Worm (Caenorhabditis elegans) whole organism, young adult: ENCODE results near the gene C27A7.3.

ENCODE experiments used
- B0035.1 ChIP-seq: sonication (generic microtip); optimal IDR thresholded peaks from 2 replicates; lab custom pipeline; 2016; ENCODE audit warnings: missing genetic modification characterization, mild to moderate bottlenecking, missing compliant biosample characterization, missing genotype, missing genetic modification reagents
- C06A6.2 ChIP-seq: fragments of 200-800 bp; sonication (Bioruptor generic); conservative IDR thresholded peaks from 2 replicates; pipeline ENCODE4 v1.3.6; 2022; ENCODE audit warnings: missing genetic modification characterization, missing compliant biosample characterization
- F55B11.4 ChIP-seq: sonication (generic microtip); optimal IDR thresholded peaks from 2 replicates; lab custom pipeline; 2016; ENCODE audit warnings: missing compliant biosample characterization, missing genetic modification characterization, borderline replicate concordance; ENCODE audit not compliant: insufficient read depth
- T07F8.4 ChIP-seq: sonication (generic microtip); optimal IDR thresholded peaks from 2 replicates; lab custom pipeline; 2016; ENCODE audit warnings: mild to moderate bottlenecking, missing genetic modification characterization, moderate library complexity, missing compliant biosample characterization
- T26A5.8 ChIP-seq: sonication (generic microtip); optimal IDR thresholded peaks from 2 replicates; lab custom pipeline; 2016; ENCODE audit warnings: missing genetic modification characterization, missing compliant biosample characterization
- Y53G8AR.9 ChIP-seq: fragments of 200-800 bp; sonication (Bioruptor generic); conservative IDR thresholded peaks from 2 replicates; pipeline ENCODE4 v1.3.6; 2022; ENCODE audit warnings: missing genetic modification reagents, missing genetic modification characterization, missing compliant biosample characterization
- ZK185.1 ChIP-seq: sonication (generic microtip); optimal IDR thresholded peaks from 2 replicates; lab custom pipeline; 2016; ENCODE audit warnings: mild to moderate bottlenecking, missing genetic modification characterization, missing compliant biosample characterization; ENCODE audit not compliant: poor library complexity, severe bottlenecking
- akir-1 ChIP-seq: fragments of 200-800 bp; sonication (Bioruptor generic); optimal IDR thresholded peaks from 2 replicates; lab custom pipeline; 2018; ENCODE audit warnings: mild to moderate bottlenecking, missing genetic modification characterization, moderate library complexity, missing compliant biosample characterization
- aptf-3 ChIP-seq: fragments of 200-800 bp; sonication (Bioruptor generic); IDR thresholded peaks from 2 replicates; pipeline ENCODE4 v1.3.6; 2022; ENCODE audit warnings: missing genetic modification characterization, missing compliant biosample characterization
- atf-7 ChIP-seq: sonication (generic microtip); optimal IDR thresholded peaks from 2 replicates; lab custom pipeline; 2017; ENCODE audit warnings: mild to moderate bottlenecking, missing genetic modification characterization, missing compliant biosample characterization
- attf-3 ChIP-seq: fragments of 200-800 bp; sonication (Bioruptor generic); conservative IDR thresholded peaks from 2 replicates; pipeline ENCODE4 v1.3.6; 2022; ENCODE audit warnings: missing genetic modification reagents, missing genetic modification characterization, missing compliant biosample characterization
- bed-2 ChIP-seq: fragments of 200-800 bp; sonication (Bioruptor generic); IDR thresholded peaks from 2 replicates; pipeline ENCODE4 v1.3.6; 2022; ENCODE audit warnings: missing genetic modification reagents, missing genetic modification characterization, missing compliant biosample characterization
- ccch-3 ChIP-seq: fragments of 200-800 bp; sonication (Bioruptor generic); optimal IDR thresholded peaks from 2 replicates; lab custom pipeline; 2018; ENCODE audit warnings: mild to moderate bottlenecking, missing genetic modification characterization, missing compliant biosample characterization
- cebp-2 ChIP-seq: fragments of 200-800 bp; sonication (Bioruptor generic); IDR thresholded peaks from 2 replicates; pipeline ENCODE4 v1.3.6; 2022; ENCODE audit warnings: missing genetic modification characterization, missing compliant biosample characterization
- ceh-100 ChIP-seq: fragments of 200-800 bp; sonication (Bioruptor generic); IDR thresholded peaks from 2 replicates; pipeline ENCODE4 v1.3.6; 2022; ENCODE audit warnings: missing genetic modification reagents, missing genetic modification characterization, missing compliant biosample characterization
- die-1 ChIP-seq: sonication (generic microtip); optimal IDR thresholded peaks from 2 replicates; lab custom pipeline; 2016; ENCODE audit warnings: missing genotype, mild to moderate bottlenecking, missing genetic modification characterization, missing compliant biosample characterization
- dpff-1 ChIP-seq: sonication (generic microtip); optimal IDR thresholded peaks from 2 replicates; lab custom pipeline; 2017; ENCODE audit warnings: mild to moderate bottlenecking, missing genetic modification characterization, missing compliant biosample characterization
- dpl-1 ChIP-seq: fragments of 150-350 bp; optimal IDR thresholded peaks from 2 replicates; lab custom pipeline; 2014; ENCODE audit warnings: missing biosample characterization, missing genetic modification reagents, missing genetic modification characterization
- efl-1 ChIP-seq: fragments of 150-350 bp; optimal IDR thresholded peaks from 2 replicates; lab custom pipeline; 2014; ENCODE audit warnings: missing biosample characterization, missing genetic modification reagents, missing genetic modification characterization
- egl-18 ChIP-seq: fragments of 200-800 bp; sonication (Bioruptor generic); IDR thresholded peaks from 2 replicates; pipeline ENCODE4 v1.3.6; 2022; ENCODE audit warnings: missing genetic modification reagents, missing genetic modification characterization, missing compliant biosample characterization
- ets-4 ChIP-seq: fragments of 200-800 bp; sonication (Bioruptor generic); optimal IDR thresholded peaks from 2 replicates; lab custom pipeline; 2018; ENCODE audit warnings: mild to moderate bottlenecking, missing genetic modification characterization, missing compliant biosample characterization
- him-1 ChIP-seq: sonication (generic microtip); optimal IDR thresholded peaks from 2 replicates; lab custom pipeline; 2016; ENCODE audit warnings: missing genotype, missing genetic modification reagents, missing genetic modification characterization, missing compliant biosample characterization
- hlh-26 ChIP-seq: fragments of 200-800 bp; sonication (Bioruptor generic); conservative IDR thresholded peaks from 2 replicates; pipeline ENCODE4 v1.3.6; 2022; ENCODE audit warnings: missing genetic modification reagents, missing genetic modification characterization, missing compliant biosample characterization
- let-607 ChIP-seq, 2 experiments: fragments of 200-800 bp in 1 of 2; sonication (Bioruptor generic) in 1 of 2; sonication (generic microtip) in 1 of 2; optimal IDR thresholded peaks; 2 replicates each; lab custom pipeline; 2016 to 2018; ENCODE audit warnings: mild to moderate bottlenecking in 2 of 2, missing compliant biosample characterization in 2 of 2, missing genetic modification characterization in 2 of 2, moderate library complexity in 2 of 2, missing genotype in 1 of 2
- lin-54 ChIP-seq: fragments of 200-800 bp; sonication (Bioruptor generic); optimal IDR thresholded peaks from 2 replicates; lab custom pipeline; 2018; ENCODE audit warnings: mild to moderate bottlenecking, missing genetic modification characterization, missing compliant biosample characterization
- lsy-27 ChIP-seq: sonication (generic microtip); optimal IDR thresholded peaks from 2 replicates; lab custom pipeline; 2017; ENCODE audit warnings: missing genetic modification characterization, mild to moderate bottlenecking, missing compliant biosample characterization, antibody characterized with exemption, missing genotype, borderline replicate concordance; ENCODE audit not compliant: insufficient read depth
- madf-3 ChIP-seq: fragments of 200-800 bp; sonication (Bioruptor generic); IDR thresholded peaks from 2 replicates; pipeline ENCODE4 v1.3.6; 2022; ENCODE audit warnings: missing genetic modification reagents, missing genetic modification characterization, missing compliant biosample characterization
- mel-28 ChIP-seq: sonication (generic microtip); optimal IDR thresholded peaks from 2 replicates; lab custom pipeline; 2016; ENCODE audit warnings: borderline replicate concordance, mild to moderate bottlenecking, missing genetic modification characterization, missing compliant biosample characterization
- nfya-1 ChIP-seq: sonication (generic microtip); optimal IDR thresholded peaks from 2 replicates; lab custom pipeline; 2017; ENCODE audit warnings: antibody characterized with exemption, missing compliant biosample characterization, missing genetic modification characterization, borderline replicate concordance; ENCODE audit not compliant: insufficient read depth
- nhr-179 ChIP-seq: sonication (generic microtip); optimal IDR thresholded peaks from 2 replicates; lab custom pipeline; 2016; ENCODE audit warnings: mild to moderate bottlenecking, missing genetic modification characterization, missing compliant biosample characterization
- pha-4 ChIP-seq: fragments of 150-350 bp; sonication (generic microtip); optimal IDR thresholded peaks from 2 replicates; lab custom pipeline; 2014; ENCODE audit warnings: missing biosample characterization, missing genetic modification reagents, missing genetic modification characterization
- rcor-1 ChIP-seq: fragments of 200-800 bp; sonication (Bioruptor generic); IDR thresholded peaks from 2 replicates; pipeline ENCODE4 v1.3.6; 2022; ENCODE audit warnings: missing genetic modification reagents, missing genetic modification characterization, missing compliant biosample characterization
- rec-8 ChIP-seq, 2 experiments: sonication (generic microtip); optimal IDR thresholded peaks; 2 replicates each; lab custom pipeline; 2016; ENCODE audit warnings: mild to moderate bottlenecking in 2 of 2, missing genetic modification characterization in 2 of 2, missing genetic modification reagents in 2 of 2, missing genotype in 2 of 2, missing biosample characterization in 1 of 2, missing compliant biosample characterization in 1 of 2, moderate library complexity in 1 of 2
- snpc-1.1 ChIP-seq: sonication (generic microtip); optimal IDR thresholded peaks from 2 replicates; lab custom pipeline; 2017; ENCODE audit warnings: missing genetic modification characterization, mild to moderate bottlenecking, missing compliant biosample characterization, antibody characterized with exemption, moderate library complexity, missing genotype, missing genetic modification reagents; ENCODE audit not compliant: insufficient read depth
- snpc-1.3 ChIP-seq: sonication (generic microtip); optimal IDR thresholded peaks from 2 replicates; lab custom pipeline; 2017; ENCODE audit warnings: missing genetic modification characterization, mild to moderate bottlenecking, missing compliant biosample characterization, antibody characterized with exemption, moderate library complexity, missing genotype, missing genetic modification reagents; ENCODE audit not compliant: insufficient read depth
- snpc-3.4 ChIP-seq: sonication (generic microtip); optimal IDR thresholded peaks from 2 replicates; lab custom pipeline; 2017; ENCODE audit warnings: missing genetic modification characterization, mild to moderate bottlenecking, missing compliant biosample characterization, antibody characterized with exemption, moderate library complexity, missing genotype, missing genetic modification reagents
- somi-1 ChIP-seq: fragments of 200-800 bp; sonication (Bioruptor generic); optimal IDR thresholded peaks from 2 replicates; lab custom pipeline; 2018; ENCODE audit warnings: mild to moderate bottlenecking, missing genetic modification characterization, missing compliant biosample characterization
- sptf-2 ChIP-seq: fragments of 200-800 bp; sonication (Bioruptor generic); optimal IDR thresholded peaks from 2 replicates; lab custom pipeline; 2018; ENCODE audit warnings: mild to moderate bottlenecking, missing genetic modification characterization, missing compliant biosample characterization
- tbp1 ChIP-seq: fragments of 200-800 bp; sonication (Bioruptor generic); optimal IDR thresholded peaks from 2 replicates; lab custom pipeline; 2018; ENCODE audit warnings: mild to moderate bottlenecking, missing genetic modification characterization, missing compliant biosample characterization
- tbx-9 ChIP-seq: sonication (generic microtip); optimal IDR thresholded peaks from 2 replicates; lab custom pipeline; 2016; ENCODE audit warnings: borderline replicate concordance, missing genetic modification characterization, inconsistent platforms, missing compliant biosample characterization
- tlf-1 ChIP-seq: fragments of 200-800 bp; sonication (Bioruptor generic); optimal IDR thresholded peaks from 2 replicates; lab custom pipeline; 2018; ENCODE audit warnings: mild to moderate bottlenecking, missing genetic modification characterization, missing compliant biosample characterization
- unc-62 ChIP-seq: fragments of 150-350 bp; optimal IDR thresholded peaks from 2 replicates; lab custom pipeline; 2014; ENCODE audit warnings: missing biosample characterization, missing genetic modification reagents, missing genetic modification characterization
- zfh-2 ChIP-seq: fragments of 200-800 bp; sonication (Bioruptor generic); conservative IDR thresholded peaks from 2 replicates; pipeline ENCODE4 v1.3.6; 2022; ENCODE audit warnings: missing genetic modification reagents, missing genetic modification characterization, missing compliant biosample characterization
- zim-3 ChIP-seq: sonication (generic microtip); optimal IDR thresholded peaks from 2 replicates; lab custom pipeline; 2017; ENCODE audit warnings: mild to moderate bottlenecking, missing genetic modification characterization, moderate library complexity, missing compliant biosample characterization
- ztf-18 ChIP-seq: sonication (generic microtip); optimal IDR thresholded peaks from 2 replicates; lab custom pipeline; 2016; ENCODE audit warnings: missing genotype, mild to moderate bottlenecking, missing genetic modification characterization, missing compliant biosample characterization
- ztf-22 ChIP-seq: fragments of 200-800 bp; sonication (Bioruptor generic); optimal IDR thresholded peaks from 2 replicates; lab custom pipeline; 2018; ENCODE audit warnings: mild to moderate bottlenecking, missing genetic modification characterization, moderate library complexity, missing compliant biosample characterization
- ztf-6 ChIP-seq: fragments of 200-800 bp; sonication (Bioruptor generic); IDR thresholded peaks from 2 replicates; pipeline ENCODE4 v1.3.6; 2022; ENCODE audit warnings: missing genetic modification reagents, missing genetic modification characterization, missing compliant biosample characterization

C27A7.3 gene

DNA sequence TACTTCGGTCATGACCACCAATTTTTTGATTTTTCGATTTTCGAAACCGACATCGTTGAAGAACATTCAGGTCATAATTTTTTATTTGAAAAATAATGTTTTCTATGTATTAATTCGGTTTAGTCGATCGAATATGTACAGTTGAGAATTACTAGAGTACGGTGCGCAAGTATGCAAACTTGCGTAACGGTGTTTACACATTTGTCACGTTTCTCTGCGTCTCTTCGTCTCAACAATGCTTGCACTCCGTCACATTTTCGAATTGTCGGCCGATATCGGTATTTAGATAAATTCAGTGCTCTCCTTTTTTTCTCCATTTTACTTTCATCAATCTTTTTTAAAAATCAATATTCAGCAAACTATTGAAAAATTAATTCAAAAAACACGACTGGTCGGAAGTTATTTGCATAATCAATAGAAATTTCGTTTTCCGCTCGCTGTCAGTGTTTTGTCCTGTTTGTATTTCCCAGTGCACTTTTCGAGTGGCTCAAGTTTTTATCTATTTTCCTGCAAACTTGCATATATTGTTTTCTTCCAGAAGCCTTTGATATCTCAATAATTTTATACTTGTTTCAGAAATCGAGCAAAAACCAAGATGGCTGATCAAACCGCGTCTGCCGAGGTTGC lies 50.3 kb downstream of the C27A7.3 start, which contains the start of gene dpy-30 (continued):
- TF ChIP-seq T07F8.4 (no peak), ztf-6 (GFP tag; lab: Robert Waterston, UW) (no peak), rec-8 (tag; optimal IDR thresholded peaks at IDR 0.05; lab: Kevin White, UChicago) (no peak), cebp-2 (no peak), snpc-1.3 (no peak), hlh-26 (no peak), egl-18 (GFP tag; lab: Robert Waterston, UW) (no peak), T26A5.8 (tag; lab: Kevin White, UChicago) (no peak), die-1 (tag; lab: Kevin White, UChicago) (no peak), pha-4 (tag; lab: Kevin White, UChicago) (no peak), snpc-1.1 (tag; lab: Kevin White, UChicago) (no peak), ZK185.1 (tag; lab: Kevin White, UChicago) (no peak), tbp1 (GFP tag; lab: Kevin White, UChicago) (peak; percentile 3), somi-1 (no peak), dpff-1 (tag; lab: Kevin White, UChicago) (no peak), zim-3 (tag; lab: Kevin White, UChicago) (no peak), zfh-2 (no peak), snpc-3.4 (tag; lab: Kevin White, UChicago) (peak; percentile 57), bed-2 (GFP tag; lab: Robert Waterston, UW) (no peak), dpl-1 (no peak), madf-3 (GFP tag; lab: Robert Waterston, UW) (no peak), lsy-27 (tag; lab: Kevin White, UChicago) (no peak), F55B11.4 (tag; lab: Kevin White, UChicago) (no peak), sptf-2 (GFP tag; lab: Kevin White, UChicago) (no peak), aptf-3 (GFP tag; lab: Robert Waterston, UW) (no peak), ceh-100 (GFP tag; lab: Robert Waterston, UW) (no peak), C06A6.2 (GFP tag; lab: Robert Waterston, UW) (no peak), mel-28 (tag; lab: Kevin White, UChicago) (no peak), ztf-22 (GFP tag; lab: Kevin White, UChicago) (no peak), Y53G8AR.9 (GFP tag; lab: Robert Waterston, UW) (no peak), nfya-1 (no peak), rcor-1 (GFP tag; lab: Robert Waterston, UW) (no peak), lin-54 (GFP tag; lab: Kevin White, UChicago) (peak; percentile 53), let-607 (tag; optimal IDR thresholded peaks at IDR 0.05; lab: Kevin White, UChicago) (no peak), ztf-18 (tag; lab: Kevin White, UChicago) (peak; percentile 10), atf-7 (tag; lab: Kevin White, UChicago) (no peak), attf-3 (GFP tag; lab: Robert Waterston, UW) (peak; percentile 67), efl-1 (GFP tag; lab: Kevin White, UChicago) (peak; percentile 12), ccch-3 (GFP tag; lab: Kevin White, UChicago) (no peak), him-1 (tag; lab: Kevin White, UChicago) (no peak), nhr-179 (tag; lab: Kevin White, UChicago) (no peak), akir-1 (GFP tag; lab: Kevin White, UChicago) (no peak), ets-4 (GFP tag; lab: Kevin White, UChicago) (no peak), B0035.1 (tag; lab: Kevin White, UChicago) (no peak), tlf-1 (GFP tag; lab: Kevin White, UChicago) (no peak), tbx-9 (tag; lab: Kevin White, UChicago) (no peak), unc-62 (GFP tag; lab: Kevin White, UChicago) (no peak)
